Fruit fly (Drosophila melanogaster) whole organism, embryonic: ENCODE results near the gene CG5355.

Experiments
- Atf6 ChIP-seq: fragments of 200-800 bp; sonication (Bioruptor generic); IDR thresholded peaks from 2 replicates; pipeline ENCODE4 v1.3.6; 2022; ENCODE audit warnings: missing biosample characterization, missing genetic modification characterization
- B-H2 ChIP-seq: fragments of 200-800 bp; sonication (Bioruptor generic); optimal IDR thresholded peaks from 2 replicates; lab custom pipeline; 2018; ENCODE audit warnings: missing biosample characterization, mild to moderate bottlenecking, missing genetic modification characterization
- CG10274 ChIP-seq: fragments of 200-800 bp; sonication (Bioruptor generic); optimal IDR thresholded peaks from 3 replicates; lab custom pipeline; 2017; ENCODE audit warnings: missing biosample characterization, mild to moderate bottlenecking, missing genetic modification characterization
- CG11093 ChIP-seq: fragments of 200-800 bp; sonication (Bioruptor generic); IDR thresholded peaks from 3 replicates; pipeline ENCODE4 v1.3.6; 2022; ENCODE audit warnings: missing biosample characterization, missing genetic modification characterization
- CG11504 ChIP-seq: fragments of 200-800 bp; sonication (Bioruptor generic); optimal IDR thresholded peaks from 3 replicates; lab custom pipeline; 2019; ENCODE audit warnings: missing biosample characterization, mild to moderate bottlenecking, missing genetic modification characterization, moderate library complexity
- CG11723 ChIP-seq: fragments of 200-800 bp; sonication (Bioruptor generic); optimal IDR thresholded peaks from 2 replicates; lab custom pipeline; 2017; ENCODE audit warnings: missing biosample characterization, mild to moderate bottlenecking, missing genetic modification characterization
- CG12744 ChIP-seq: fragments of 200-800 bp; sonication (Bioruptor generic); optimal IDR thresholded peaks from 2 replicates; lab custom pipeline; 2016; ENCODE audit warnings: missing biosample characterization, missing genetic modification characterization
- CG13894 ChIP-seq: fragments of 200-800 bp; sonication (Bioruptor generic); optimal IDR thresholded peaks from 3 replicates; lab custom pipeline; 2018; ENCODE audit warnings: missing biosample characterization, mild to moderate bottlenecking, missing genetic modification characterization, moderate library complexity
- CG15601 ChIP-seq: fragments of 200-800 bp; sonication (Bioruptor generic); optimal IDR thresholded peaks from 3 replicates; lab custom pipeline; 2019; ENCODE audit warnings: missing biosample characterization, mild to moderate bottlenecking, missing genetic modification characterization, moderate library complexity
- CG1602 ChIP-seq: fragments of 200-800 bp; sonication (Bioruptor generic); optimal IDR thresholded peaks from 3 replicates; lab custom pipeline; 2016; ENCODE audit warnings: missing biosample characterization, missing genetic modification characterization
- CG16813 ChIP-seq: fragments of 200-800 bp; sonication (Bioruptor generic); IDR thresholded peaks from 3 replicates; pipeline ENCODE4 v1.3.6; 2022; ENCODE audit warnings: missing biosample characterization, missing genetic modification characterization; ENCODE audit not compliant: partially characterized antibody
- CG17802 ChIP-seq: fragments of 200-800 bp; sonication (Bioruptor generic); optimal IDR thresholded peaks from 2 replicates; lab custom pipeline; 2018; ENCODE audit warnings: missing biosample characterization, mild to moderate bottlenecking, missing genetic modification characterization, moderate library complexity
- CG17829 ChIP-seq: fragments of 200-800 bp; optimal IDR thresholded peaks from 2 replicates; lab custom pipeline; 2019; ENCODE audit warnings: missing biosample characterization, mild to moderate bottlenecking, missing genetic modification characterization, moderate library complexity
- CG17912 ChIP-seq: fragments of 200-800 bp; sonication (Bioruptor generic); optimal IDR thresholded peaks from 2 replicates; lab custom pipeline; 2018; ENCODE audit warnings: missing biosample characterization, mild to moderate bottlenecking, missing genetic modification characterization
- CG18764 ChIP-seq: fragments of 200-800 bp; sonication (Bioruptor generic); optimal IDR thresholded peaks from 3 replicates; lab custom pipeline; 2016; ENCODE audit warnings: missing biosample characterization, missing genetic modification characterization
- CG2116 ChIP-seq: fragments of 200-800 bp; sonication (Bioruptor generic); optimal IDR thresholded peaks from 3 replicates; lab custom pipeline; 2018; ENCODE audit warnings: missing biosample characterization, mild to moderate bottlenecking, missing genetic modification characterization
- CG30020 ChIP-seq: fragments of 200-800 bp; optimal IDR thresholded peaks from 2 replicates; lab custom pipeline; 2019; ENCODE audit warnings: missing biosample characterization, mild to moderate bottlenecking, missing genetic modification characterization, moderate library complexity
- CG34224 ChIP-seq: fragments of 200-800 bp; sonication (Bioruptor generic); IDR thresholded peaks from 3 replicates; pipeline ENCODE4 v1.3.6; 2022; ENCODE audit warnings: missing biosample characterization, missing genetic modification characterization; ENCODE audit not compliant: partially characterized antibody
- CG3726 ChIP-seq: fragments of 200-800 bp; sonication (Bioruptor generic); IDR thresholded peaks from 3 replicates; pipeline ENCODE4, ENCODE4 v1.3.6; 2022; ENCODE audit warnings: missing biosample characterization, missing genetic modification characterization
- CG3847 ChIP-seq: fragments of 200-800 bp; sonication (Bioruptor generic); IDR thresholded peaks from 2 replicates; pipeline ENCODE4 v1.3.6; 2022; ENCODE audit warnings: missing biosample characterization, missing genetic modification characterization
- CG4328 ChIP-seq: fragments of 200-800 bp; sonication (Bioruptor generic); optimal IDR thresholded peaks from 3 replicates; lab custom pipeline; 2017; ENCODE audit warnings: missing biosample characterization, missing genetic modification reagents, missing genetic modification characterization
- CG6854 ChIP-seq: fragments of 200-800 bp; sonication (Bioruptor generic); optimal IDR thresholded peaks from 3 replicates; lab custom pipeline; 2017; ENCODE audit warnings: missing biosample characterization, mild to moderate bottlenecking, missing genetic modification characterization
- CG7372 ChIP-seq: fragments of 200-800 bp; sonication (Bioruptor generic); IDR thresholded peaks from 2 replicates; pipeline ENCODE4 v1.3.6; 2022; ENCODE audit warnings: missing biosample characterization, missing genetic modification characterization
- CG7839 ChIP-seq: fragments of 200-800 bp; sonication (Bioruptor generic); optimal IDR thresholded peaks from 3 replicates; lab custom pipeline; 2018; ENCODE audit warnings: missing biosample characterization, mild to moderate bottlenecking, missing genetic modification characterization, moderate library complexity
- CG7963 ChIP-seq: fragments of 200-800 bp; sonication (Bioruptor generic); IDR thresholded peaks from 3 replicates; pipeline ENCODE4 v1.3.6; 2022; ENCODE audit warnings: missing biosample characterization, missing genetic modification characterization; ENCODE audit not compliant: partially characterized antibody
- CG8765 ChIP-seq: fragments of 200-800 bp; sonication (Bioruptor generic); IDR thresholded peaks from 2 replicates; pipeline ENCODE4 v1.3.6; 2022; ENCODE audit warnings: missing biosample characterization, missing genetic modification characterization
- CG8944 ChIP-seq: fragments of 200-800 bp; sonication (Bioruptor generic); optimal IDR thresholded peaks from 3 replicates; lab custom pipeline; 2016; ENCODE audit warnings: missing biosample characterization, missing genetic modification characterization
- CG9797 ChIP-seq: fragments of 200-800 bp; sonication (Bioruptor generic); optimal IDR thresholded peaks from 3 replicates; lab custom pipeline; 2018; ENCODE audit warnings: missing biosample characterization, mild to moderate bottlenecking, missing genetic modification characterization
- CG9817 ChIP-seq: fragments of 200-800 bp; sonication (Bioruptor generic); optimal IDR thresholded peaks from 2 replicates; lab custom pipeline; 2018; ENCODE audit warnings: missing biosample characterization, mild to moderate bottlenecking, missing genetic modification characterization, moderate library complexity
- Dip3 ChIP-seq: fragments of 200-800 bp; sonication (Bioruptor generic); optimal IDR thresholded peaks from 3 replicates; lab custom pipeline; 2016; ENCODE audit warnings: missing biosample characterization, missing genetic modification characterization
- Dp ChIP-seq: fragments of 200-800 bp; sonication (Bioruptor generic); optimal IDR thresholded peaks from 2 replicates; lab custom pipeline; 2018; ENCODE audit warnings: missing biosample characterization, mild to moderate bottlenecking, missing genetic modification characterization, moderate library complexity
- Fer1 ChIP-seq: fragments of 200-800 bp; sonication (Bioruptor generic); optimal IDR thresholded peaks from 2 replicates; lab custom pipeline; 2017; ENCODE audit warnings: missing biosample characterization, mild to moderate bottlenecking, missing genetic modification characterization
- HmgD ChIP-seq: fragments of 200-800 bp; sonication (Bioruptor generic); optimal IDR thresholded peaks from 3 replicates; lab custom pipeline; 2016; ENCODE audit warnings: missing biosample characterization, missing genetic modification characterization
- Oli ChIP-seq: fragments of 200-800 bp; sonication (Bioruptor generic); optimal IDR thresholded peaks from 2 replicates; lab custom pipeline; 2018; ENCODE audit warnings: missing biosample characterization, mild to moderate bottlenecking, missing genetic modification characterization, moderate library complexity
- Sin3A ChIP-seq: fragments of >200 bp; optimal IDR thresholded peaks from 2 replicates; lab custom pipeline; 2018
- Xbp1 ChIP-seq: fragments of 200-800 bp; sonication (Bioruptor generic); optimal IDR thresholded peaks from 3 replicates; lab custom pipeline; 2016; ENCODE audit warnings: missing biosample characterization, mild to moderate bottlenecking, missing genetic modification characterization
- ase ChIP-seq: fragments of 200-800 bp; sonication (Bioruptor generic); IDR thresholded peaks from 3 replicates; pipeline ENCODE4 v1.3.6; 2022; ENCODE audit warnings: missing biosample characterization, missing genetic modification characterization
- bigmax ChIP-seq: fragments of 200-800 bp; sonication (Bioruptor generic); optimal IDR thresholded peaks from 2 replicates; lab custom pipeline; 2018; ENCODE audit warnings: missing biosample characterization, mild to moderate bottlenecking, missing genetic modification characterization
- bowl ChIP-seq: fragments of 200-800 bp; sonication (Bioruptor generic); IDR thresholded peaks from 2 replicates; pipeline ENCODE4 v1.3.6; 2022; ENCODE audit warnings: missing biosample characterization, missing genetic modification characterization
- chm ChIP-seq: fragments of 200-800 bp; sonication (Bioruptor generic); IDR thresholded peaks from 2 replicates; pipeline ENCODE4 v1.3.6; 2022; ENCODE audit warnings: missing biosample characterization, missing genetic modification characterization
- chn ChIP-seq: fragments of 200-800 bp; sonication (Bioruptor generic); optimal IDR thresholded peaks from 2 replicates; lab custom pipeline; 2016; ENCODE audit warnings: missing biosample characterization, missing genetic modification characterization
- corto ChIP-seq: fragments of 200-800 bp; sonication (Bioruptor generic); optimal IDR thresholded peaks from 2 replicates; lab custom pipeline; 2016; ENCODE audit warnings: missing biosample characterization, mild to moderate bottlenecking, missing genetic modification characterization, moderate library complexity
- eyg ChIP-seq: fragments of 200-800 bp; sonication (Bioruptor generic); optimal IDR thresholded peaks from 3 replicates; lab custom pipeline; 2016; ENCODE audit warnings: missing biosample characterization, missing genetic modification characterization
- jing ChIP-seq: fragments of 200-800 bp; sonication (Bioruptor generic); optimal IDR thresholded peaks from 2 replicates; lab custom pipeline; 2018; ENCODE audit warnings: missing biosample characterization, mild to moderate bottlenecking, missing genetic modification characterization
- jumu ChIP-seq: fragments of 200-800 bp; sonication (Bioruptor generic); optimal IDR thresholded peaks from 3 replicates; lab custom pipeline; 2016; ENCODE audit warnings: missing biosample characterization, missing genetic modification characterization
- mam ChIP-seq: fragments of 200-800 bp; sonication (Bioruptor generic); optimal IDR thresholded peaks from 3 replicates; lab custom pipeline; 2016; ENCODE audit warnings: missing biosample characterization, missing genetic modification characterization
- psq ChIP-seq: fragments of 200-800 bp; sonication (Bioruptor generic); optimal IDR thresholded peaks from 2 replicates; lab custom pipeline; 2017; ENCODE audit warnings: missing biosample characterization, missing genetic modification characterization
- ranshi ChIP-seq: fragments of 200-800 bp; sonication (Bioruptor generic); IDR thresholded peaks from 2 replicates; pipeline ENCODE4 v1.3.6; 2022; ENCODE audit warnings: missing biosample characterization, missing genetic modification characterization
- salm ChIP-seq: fragments of 200-800 bp; sonication (Bioruptor generic); optimal IDR thresholded peaks from 2 replicates; lab custom pipeline; 2018; ENCODE audit warnings: missing biosample characterization, mild to moderate bottlenecking, missing genetic modification characterization
- sug ChIP-seq: fragments of 200-800 bp; optimal IDR thresholded peaks from 2 replicates; lab custom pipeline; 2019; ENCODE audit warnings: missing biosample characterization, mild to moderate bottlenecking, missing genetic modification characterization, moderate library complexity
- ttk ChIP-seq: fragments of 200-800 bp; sonication (Bioruptor generic); IDR thresholded peaks from 2 replicates; pipeline ENCODE4 v2.1.2; 2022; ENCODE audit warnings: missing biosample characterization, missing genetic modification characterization

CG5355 gene

DNA sequence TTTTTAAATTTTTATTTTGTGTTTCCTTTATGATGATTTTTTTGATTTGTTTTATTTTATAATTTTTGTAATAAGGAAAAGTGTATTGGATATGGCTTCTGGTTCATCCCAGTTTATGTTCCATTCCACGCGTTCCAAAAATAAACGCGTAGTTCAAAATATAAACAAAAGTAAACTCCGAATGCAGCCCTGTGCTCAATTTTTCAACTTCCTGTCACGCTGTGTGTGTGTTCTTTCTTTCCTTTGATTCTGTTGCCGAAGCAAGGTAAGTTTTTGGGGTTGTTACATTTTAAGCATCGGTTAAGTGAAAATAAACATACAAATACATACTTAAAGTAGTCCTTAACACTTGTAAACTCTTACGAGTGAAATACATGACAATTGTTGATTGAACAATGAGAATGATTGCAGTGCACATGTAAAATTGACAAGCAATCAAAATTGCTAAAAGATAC, 5.1 kb downstream of the CG5355 start, which contains the start of the genes Ip259 and RpS27A (continued):
- peak; percentile 75 for TF ChIP-seq ttk
- no peak for TF ChIP-seq CG7963 (GFP tag; lab: Robert Waterston, UW)
- TF ChIP-seq CG30020 (tag; lab: Kevin White, UChicago): peak; percentile 99
- TF ChIP-seq psq (GFP tag; lab: Kevin White, UChicago): peak; percentile 27
- TF ChIP-seq CG16813 (GFP tag; lab: Robert Waterston, UW): no peak
- peak; percentile 80 for TF ChIP-seq CG17912 (GFP tag; lab: Kevin White, UChicago)
- peak; percentile 77 for TF ChIP-seq CG7839 (tag; lab: Kevin White, UChicago)
- peak; percentile 29 for TF ChIP-seq CG9797 (GFP tag; lab: Kevin White, UChicago)
- peak; percentile 73 for TF ChIP-seq CG4328
- TF ChIP-seq corto (GFP tag; lab: Kevin White, UChicago): no peak
- peak; percentile 41 for TF ChIP-seq eyg
- peak; percentile 55 for TF ChIP-seq CG15601 (tag; lab: Kevin White, UChicago)
- TF ChIP-seq CG17829 (tag; lab: Kevin White, UChicago): peak; percentile 46
- no peak for TF ChIP-seq Dp (GFP tag; lab: Kevin White, UChicago)
- peak; percentile 37 for TF ChIP-seq chn (GFP tag; lab: Kevin White, UChicago)
- no peak for TF ChIP-seq CG11504 (tag; lab: Kevin White, UChicago)
- peak; percentile 98 for TF ChIP-seq CG2116 (GFP tag; lab: Kevin White, UChicago)
- TF ChIP-seq CG12744: peak; percentile 55
- TF ChIP-seq Xbp1 (GFP tag; lab: Kevin White, UChicago): peak; percentile 75
- no peak for TF ChIP-seq Sin3A (lab: Kevin White, UChicago)
- peak; percentile 96 for TF ChIP-seq CG17802
- peak; percentile 24 for TF ChIP-seq CG1602
- TF ChIP-seq sug: peak; percentile 75
- peak; percentile 86; the same call in 1 of the 2 replicates for TF ChIP-seq chm (GFP tag; lab: Robert Waterston, UW)
- TF ChIP-seq CG11093 (GFP tag; lab: Robert Waterston, UW): no peak
- TF ChIP-seq jumu (GFP tag; lab: Kevin White, UChicago): no peak
- TF ChIP-seq CG34224 (GFP tag; lab: Robert Waterston, UW): no peak; the same call in 2 of the 3 replicates
- TF ChIP-seq Dip3: peak; percentile 68
- peak; percentile 63; the same call in 1 of the 2 replicates for TF ChIP-seq CG7372
- TF ChIP-seq Atf6 (GFP tag; lab: Robert Waterston, UW): peak; percentile 66
- peak; percentile 35 for TF ChIP-seq HmgD (GFP tag; lab: Kevin White, UChicago)
- TF ChIP-seq CG8765 (GFP tag; lab: Robert Waterston, UW): 0 out of 2 replicates have a peak, but pooled peaks have one; percentile 48
- no peak for TF ChIP-seq CG8944 (GFP tag; lab: Kevin White, UChicago)
- peak; percentile 70 for TF ChIP-seq CG9817 (tag; lab: Kevin White, UChicago)
- TF ChIP-seq CG18764 (GFP tag; lab: Kevin White, UChicago): peak; percentile 68
- no peak; the same call in 1 of the 2 replicates for TF ChIP-seq ranshi (GFP tag; lab: Robert Waterston, UW)
- TF ChIP-seq bowl (GFP tag; lab: Robert Waterston, UW): peak; percentile 69; the same call in 1 of the 2 replicates
- peak; percentile 71 for TF ChIP-seq CG6854 (GFP tag; lab: Kevin White, UChicago)
- no peak for TF ChIP-seq jing (GFP tag; lab: Kevin White, UChicago)
- TF ChIP-seq CG13894 (tag; lab: Kevin White, UChicago): no peak
- TF ChIP-seq CG11723 (GFP tag; lab: Kevin White, UChicago): peak; percentile 98
- peak; percentile 21 for TF ChIP-seq salm
- peak; percentile 86 for TF ChIP-seq B-H2 (GFP tag; lab: Kevin White, UChicago)
- TF ChIP-seq CG3847 (GFP tag; lab: Robert Waterston, UW): peak; percentile 78
- peak; percentile 70 for TF ChIP-seq Fer1 (GFP tag; lab: Kevin White, UChicago)
- TF ChIP-seq CG3726 (GFP tag; lab: Robert Waterston, UW): no peak
- TF ChIP-seq Oli (tag; lab: Kevin White, UChicago): no peak
- TF ChIP-seq mam (GFP tag; lab: Kevin White, UChicago): peak; percentile 71
- no peak for TF ChIP-seq bigmax (GFP tag; lab: Kevin White, UChicago)
- TF ChIP-seq ase: peak; percentile 65; the same call in 2 of the 3 replicates
- TF ChIP-seq CG10274 (GFP tag; lab: Kevin White, UChicago): peak; percentile 27
